Worm (Caenorhabditis elegans) whole organism, L4/young adult: Measurements from ENCODE around the gene math-19.
"Not testable (repeated sequence)": the region's sequence is repeated elsewhere in the genome, so short reads cannot be mapped to it uniquely, and the experiment has no call there.

Experiments used
- W03F9.2 ChIP-seq: fragments of 150-350 bp; optimal IDR thresholded peaks from 2 replicates; lab custom pipeline; 2014; ENCODE audit warnings: missing biosample characterization, missing genetic modification characterization
- dao-5 ChIP-seq: sonication (generic microtip); optimal IDR thresholded peaks from 2 replicates; lab custom pipeline; 2016; ENCODE audit warnings: missing genotype, missing genetic modification characterization, moderate library complexity, missing compliant biosample characterization
- him-1 ChIP-seq: sonication (generic microtip); optimal IDR thresholded peaks from 2 replicates; lab custom pipeline; 2016; ENCODE audit warnings: missing genotype, missing genetic modification reagents, missing genetic modification characterization, missing compliant biosample characterization

Gene math-19

DNA sequence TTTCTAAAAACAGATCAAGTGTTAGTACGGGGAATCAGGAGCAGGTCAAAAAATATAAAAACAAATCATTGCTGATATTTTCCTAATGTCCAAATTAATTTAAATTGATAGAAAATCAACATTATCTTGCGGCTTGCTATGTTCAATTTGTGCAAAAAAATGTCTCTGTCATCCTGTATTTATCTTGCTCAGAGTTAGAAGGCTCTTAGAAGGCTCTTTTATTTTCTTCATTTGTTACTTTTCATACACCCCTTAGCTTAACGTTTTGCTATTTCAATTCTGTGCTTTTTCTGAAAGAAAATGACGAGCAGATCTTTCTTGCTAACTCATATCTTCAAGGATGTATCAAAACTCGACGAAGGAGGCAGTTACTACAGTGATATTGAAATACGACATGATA is at the start of gene math-19:
Gene math-19 (plus strand): TSS at position 301 of the 400 bp plus-strand sequence.
- not testable (repeated sequence) for TF ChIP-seq W03F9.2, dao-5, him-1 (tag; lab: Kevin White, UChicago)

DNA sequence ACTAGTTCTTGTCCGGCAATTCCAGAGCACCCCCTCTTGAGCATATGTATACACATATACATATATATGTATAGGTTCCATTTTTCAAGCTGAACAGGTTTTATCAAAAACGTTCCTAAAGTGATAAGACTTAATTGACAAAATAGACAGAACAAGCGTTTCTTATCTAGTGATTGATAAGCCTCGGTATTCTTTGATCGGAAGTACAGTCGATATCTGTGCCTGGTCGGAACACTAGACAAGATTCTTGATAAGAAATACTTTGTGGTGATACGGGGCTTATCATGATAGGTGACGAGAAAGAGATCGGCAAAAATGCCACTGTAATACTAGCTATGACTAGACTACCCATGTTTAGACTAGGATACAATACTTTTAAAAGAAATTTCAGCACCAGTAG is 49.5 kb upstream of the math-19 start:
- TF ChIP-seq him-1 (tag; lab: Kevin White, UChicago): no peak
- TF ChIP-seq W03F9.2 (tag; lab: Kevin White, UChicago): no peak
- no peak for TF ChIP-seq dao-5 (tag; lab: Kevin White, UChicago)

DNA sequence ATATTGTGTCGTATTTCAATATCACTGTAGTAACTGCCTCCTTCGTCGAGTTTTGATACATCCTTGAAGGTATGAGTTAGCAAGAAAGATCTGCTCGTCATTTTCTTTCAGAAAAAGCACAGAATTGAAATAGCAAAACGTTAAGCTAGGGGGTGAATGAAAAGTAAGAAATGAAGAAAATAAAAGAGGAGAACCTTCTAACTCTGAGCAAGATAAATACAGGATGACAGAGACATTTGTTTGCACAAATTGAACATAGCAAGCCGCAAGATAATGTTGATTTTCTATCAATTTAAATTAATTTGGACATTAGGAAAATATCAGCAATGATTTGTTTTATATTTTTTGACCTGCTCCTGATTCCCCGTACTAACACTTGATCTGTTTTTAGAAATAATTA is 43.1 kb upstream of the math-19 start, which contains the start of gene math-49:
Gene math-49 (minus strand): TSS at position 101 of the 400 bp plus-strand sequence.
- TF ChIP-seq dao-5, him-1, W03F9.2 (tag; lab: Kevin White, UChicago): not testable (repeated sequence)

DNA sequence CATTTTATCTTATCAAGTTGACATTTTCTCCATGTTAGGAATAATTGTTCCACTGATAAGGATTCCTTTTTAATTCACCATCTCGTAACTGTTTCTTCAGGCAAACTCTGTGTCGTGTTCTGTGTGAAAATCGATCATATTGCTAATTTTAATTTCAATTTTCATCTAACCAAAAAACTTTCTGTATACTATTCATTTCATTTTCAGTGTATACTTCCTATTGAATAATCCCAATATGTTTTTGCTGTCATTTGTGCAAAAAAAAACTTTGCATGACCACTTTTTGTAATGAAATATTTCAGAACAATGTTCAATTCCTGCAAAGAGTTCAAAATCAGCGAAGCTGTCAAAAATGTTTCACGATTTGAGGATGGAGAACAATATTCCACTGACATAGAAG is 11.7 kb upstream of the math-19 start, which contains the start of gene Y16E11A.4:
Gene Y16E11A.4 (plus strand): TSS at position 301 of the 400 bp plus-strand sequence.
- TF ChIP-seq W03F9.2 (tag; lab: Kevin White, UChicago) (no peak), dao-5 (tag; lab: Kevin White, UChicago) (no peak)

DNA sequence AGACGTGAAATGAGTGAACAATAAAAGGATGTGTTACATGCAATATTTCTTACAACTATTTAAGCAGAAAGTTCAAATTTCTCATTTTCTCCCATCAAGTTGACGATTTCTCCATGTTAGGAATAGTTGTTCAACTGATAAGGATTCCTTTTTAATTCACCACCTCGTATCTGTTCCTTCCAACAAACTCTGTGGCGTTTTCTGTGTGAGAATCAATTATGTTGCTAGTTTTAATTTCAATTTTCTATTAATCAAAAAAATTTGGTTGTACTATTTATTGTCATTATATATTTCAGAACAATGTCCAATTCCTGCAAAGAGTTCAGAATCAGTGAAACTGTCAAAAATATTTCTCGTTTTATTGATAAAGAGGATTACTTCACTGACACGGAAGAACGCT is 9.7 kb upstream of the math-19 start, which contains the start of gene math-44:
Gene math-44 (plus strand): TSS at position 301 of the 400 bp plus-strand sequence.
- TF ChIP-seq W03F9.2 (tag; lab: Kevin White, UChicago): no peak
- no peak for TF ChIP-seq dao-5 (tag; lab: Kevin White, UChicago)
- TF ChIP-seq him-1 (tag; lab: Kevin White, UChicago): no peak

DNA sequence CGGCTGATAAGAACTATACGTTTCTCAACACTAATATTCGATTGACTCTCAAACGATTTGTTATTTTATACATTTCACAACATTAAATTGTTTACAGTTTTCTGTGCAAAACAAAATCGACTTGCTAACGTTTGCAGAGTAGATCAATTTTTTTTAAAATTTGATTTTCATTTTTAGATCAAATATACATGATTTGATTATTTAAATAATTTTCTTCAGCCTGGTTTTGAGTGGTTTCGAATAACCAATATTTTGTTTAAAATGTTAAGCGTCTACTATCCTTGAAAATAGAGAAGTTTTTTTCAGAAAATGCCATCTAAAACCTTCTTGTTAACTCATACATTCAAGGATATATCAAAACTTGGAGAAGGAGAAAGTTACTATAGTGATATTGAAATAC is 4.9 kb upstream of the math-19 start, which contains the start of gene math-21:
Gene math-21 (plus strand): TSS at position 301 of the 400 bp plus-strand sequence.
- TF ChIP-seq dao-5 (tag; lab: Kevin White, UChicago) (no peak), him-1 (tag; lab: Kevin White, UChicago) (no peak), W03F9.2 (tag; lab: Kevin White, UChicago) (no peak)

DNA sequence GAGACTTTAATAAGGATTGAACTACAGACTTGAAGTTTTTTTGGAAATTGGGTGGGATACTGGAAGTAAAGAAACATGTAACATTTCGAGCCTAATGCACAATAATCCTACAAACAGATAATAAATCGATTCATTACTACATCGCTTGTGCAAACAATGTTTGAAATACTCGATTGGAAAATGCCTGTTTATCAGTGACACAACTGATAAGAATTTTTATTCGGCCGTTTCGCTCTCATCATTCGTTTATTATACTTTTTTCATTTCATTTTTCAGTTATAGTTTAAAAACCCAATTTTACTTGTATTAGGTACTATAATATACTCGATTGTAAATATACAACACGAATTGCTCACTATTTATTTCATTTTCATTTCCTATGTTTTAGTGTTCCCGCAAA is 2.9 kb upstream of the math-19 start:
- TF ChIP-seq W03F9.2 (tag; lab: Kevin White, UChicago) (no peak), him-1 (tag; lab: Kevin White, UChicago) (no peak)

DNA sequence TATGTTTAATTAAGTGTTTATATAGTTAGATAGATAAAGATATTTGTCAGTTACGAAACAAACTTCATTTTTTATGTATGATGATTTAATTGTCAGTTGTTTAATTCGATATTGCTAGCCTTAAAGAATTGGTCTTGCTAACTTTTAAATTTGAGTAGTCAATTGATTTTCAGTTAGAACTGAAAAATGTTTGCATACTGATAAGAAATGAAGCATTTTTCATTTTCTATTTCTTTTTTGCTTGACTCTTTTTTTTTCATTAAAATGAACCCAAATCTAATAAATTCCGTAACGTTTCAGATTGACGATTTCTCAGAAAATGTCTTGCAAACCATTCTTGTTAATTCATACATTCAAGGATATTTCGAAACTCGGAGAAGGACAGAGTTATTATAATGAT is 2.4 kb upstream of the math-19 start, which contains the start of gene math-20:
Gene math-20 (plus strand): TSS at position 301 of the 400 bp plus-strand sequence.
- no peak for TF ChIP-seq W03F9.2 (tag; lab: Kevin White, UChicago)
- TF ChIP-seq dao-5 (tag; lab: Kevin White, UChicago): no peak

DNA sequence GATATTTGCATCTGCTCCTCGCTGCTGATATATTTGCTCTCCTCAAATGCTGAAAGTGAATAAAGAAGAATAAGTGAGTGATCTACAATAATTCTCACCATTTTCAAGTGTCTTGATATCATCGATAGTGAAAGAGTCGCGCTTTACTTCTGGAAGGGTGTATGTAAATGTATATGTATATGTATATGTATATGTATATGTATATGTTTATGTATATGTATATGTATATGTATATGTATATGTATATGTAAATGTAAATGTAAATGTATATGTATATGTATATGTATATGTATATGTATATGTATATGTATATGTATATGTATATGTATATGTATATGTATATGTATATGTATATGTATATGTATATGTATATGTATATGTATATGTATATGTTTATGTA is 2.1 kb downstream of the math-19 start, which contains the start of gene ceh-84:
Gene ceh-84 (minus strand): TSS at position 101 of the 400 bp plus-strand sequence.
- not testable (repeated sequence) for TF ChIP-seq dao-5, him-1, W03F9.2 (tag; lab: Kevin White, UChicago)

DNA sequence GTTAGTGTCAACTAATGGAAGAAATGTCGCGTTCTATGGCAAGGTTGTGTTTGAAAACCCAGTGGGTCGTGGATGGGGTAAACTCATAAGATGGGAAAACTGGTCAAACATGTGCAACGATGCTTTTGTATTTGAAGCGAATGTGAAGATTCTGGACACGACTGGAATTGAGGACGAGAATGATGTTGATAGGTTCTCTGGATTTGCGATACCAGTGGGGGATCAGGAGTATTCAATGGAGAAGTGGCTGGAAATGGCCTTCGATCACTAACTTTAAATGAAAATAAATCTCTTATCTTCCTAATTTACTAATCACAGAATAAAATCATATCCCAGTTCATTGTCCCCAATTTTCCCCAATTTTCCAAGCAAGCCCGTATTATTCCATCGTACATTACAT is 12.5 kb downstream of the math-19 start:
- TF ChIP-seq W03F9.2 (tag; lab: Kevin White, UChicago) (no peak), him-1 (tag; lab: Kevin White, UChicago) (no peak), dao-5 (tag; lab: Kevin White, UChicago) (no peak)

DNA sequence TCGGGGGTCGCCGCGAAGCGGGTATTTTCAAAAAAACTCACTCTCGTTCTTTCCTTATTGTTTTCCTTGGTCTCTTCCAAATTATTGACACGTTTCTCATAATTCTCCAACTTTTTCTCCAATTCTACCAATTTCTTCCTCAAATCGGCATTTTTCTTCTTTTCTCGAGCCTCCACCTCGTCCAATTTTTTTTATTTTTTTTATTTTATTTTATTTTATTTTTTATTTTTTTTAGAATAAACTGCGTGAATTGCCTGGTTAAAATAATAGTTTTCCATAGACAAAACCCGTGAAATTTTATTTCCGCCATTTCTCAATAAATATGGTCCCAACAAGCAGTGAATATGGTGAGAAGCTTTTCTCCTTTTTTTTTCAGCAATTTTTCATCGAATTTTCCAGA is 14.0 kb downstream of the math-19 start, which contains the start of gene F59H6.15:
Gene F59H6.15 (plus strand): TSS at position 301 of the 400 bp plus-strand sequence.
- no peak for TF ChIP-seq him-1 (tag; lab: Kevin White, UChicago)
- TF ChIP-seq dao-5 (tag; lab: Kevin White, UChicago): no peak
- no peak for TF ChIP-seq W03F9.2 (tag; lab: Kevin White, UChicago)

DNA sequence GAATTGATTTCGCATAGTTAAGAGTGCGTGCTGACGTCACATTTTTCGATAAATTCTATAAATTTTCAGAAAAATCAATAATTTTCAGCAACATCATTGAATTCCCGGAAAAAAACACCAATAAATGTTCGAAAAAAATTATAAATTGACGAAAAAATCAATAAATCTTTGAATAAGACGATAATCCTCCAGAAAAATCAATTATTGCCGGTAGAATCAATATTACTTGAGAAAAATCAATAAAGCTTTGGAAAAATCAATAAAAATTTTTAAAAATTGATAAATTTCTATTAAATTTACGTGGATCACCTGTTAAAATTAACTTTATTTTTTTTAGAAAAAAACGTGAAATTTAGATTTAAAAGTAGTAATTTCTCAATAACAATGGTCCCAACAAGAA is 15.2 kb downstream of the math-19 start:
- TF ChIP-seq him-1 (tag; lab: Kevin White, UChicago): no peak
- no peak for TF ChIP-seq dao-5 (tag; lab: Kevin White, UChicago)
- no peak for TF ChIP-seq W03F9.2 (tag; lab: Kevin White, UChicago)

DNA sequence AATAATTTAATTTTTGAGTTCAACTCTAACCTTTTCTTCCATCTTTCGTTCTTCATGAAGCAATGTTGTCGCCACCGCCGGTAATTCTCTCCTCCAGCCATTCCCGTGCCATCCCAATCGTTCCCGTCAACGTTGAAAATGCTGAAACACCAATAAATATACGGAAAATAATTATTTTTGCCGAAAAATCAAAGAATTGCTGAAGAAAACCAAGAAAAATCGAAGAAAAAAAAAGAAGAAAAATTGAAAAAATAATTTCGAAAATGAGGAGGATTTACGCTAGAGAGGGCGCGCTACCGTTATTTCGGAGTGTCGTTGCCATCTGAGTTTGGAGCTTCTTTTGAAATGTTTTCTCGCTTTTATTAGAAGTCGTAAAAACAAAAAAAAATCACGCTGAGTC is 24.9 kb downstream of the math-19 start, which contains the start of gene cya-2:
Gene cya-2 (minus strand): TSS at position 101 of the 400 bp plus-strand sequence.
- not testable (repeated sequence) for TF ChIP-seq him-1, W03F9.2, dao-5 (tag; lab: Kevin White, UChicago)

DNA sequence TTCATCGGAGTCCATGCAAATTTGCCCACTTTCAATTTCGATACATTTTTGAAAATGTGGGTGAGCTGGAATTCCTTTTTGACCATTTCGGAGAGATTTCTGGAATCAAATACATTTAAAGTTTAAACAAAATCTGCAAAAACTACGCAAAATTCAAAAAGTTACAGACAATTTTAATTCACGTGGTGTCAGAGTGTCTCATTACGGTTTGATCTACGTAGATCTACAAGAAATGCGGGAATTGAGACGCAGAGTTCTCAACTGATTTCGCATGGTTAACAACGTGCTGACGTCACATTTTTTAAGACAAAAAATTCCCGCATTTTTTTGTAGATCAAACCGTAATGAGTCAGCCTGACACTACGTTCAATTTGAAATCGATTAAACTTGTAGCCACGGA is 27.9 kb downstream of the math-19 start, which contains the start of gene bath-21:
Gene bath-21 (minus strand): TSS at position 101 of the 400 bp plus-strand sequence.
- TF ChIP-seq him-1 (tag; lab: Kevin White, UChicago) (no peak), dao-5 (tag; lab: Kevin White, UChicago) (no peak), W03F9.2 (tag; lab: Kevin White, UChicago) (no peak)
